Fruit fly (Drosophila melanogaster): ENCODE results near the gene ush.

The ush gene

DNA sequence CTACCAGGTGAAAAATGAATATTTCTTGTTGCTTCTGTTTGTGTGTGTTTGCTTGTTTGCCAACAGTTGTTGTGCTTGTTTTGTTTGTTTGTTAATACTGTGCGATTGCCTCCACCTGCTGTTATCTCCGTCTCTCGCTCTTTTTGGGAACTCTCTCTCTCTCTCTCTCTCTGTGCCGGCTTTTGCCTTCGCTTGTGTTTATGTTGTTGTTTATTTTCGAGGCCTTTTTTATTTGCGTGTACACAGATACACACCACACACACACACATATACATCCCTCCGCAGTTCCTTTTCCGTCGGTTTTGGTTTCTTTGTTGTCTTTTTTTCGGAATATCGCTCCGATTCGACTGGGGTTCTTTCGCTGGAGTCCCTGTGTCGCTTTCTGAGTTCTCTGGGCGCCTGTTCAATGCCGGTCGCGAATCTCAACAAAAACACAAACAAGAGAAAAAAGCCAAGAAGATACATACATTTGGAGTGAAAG is 34.6 kb downstream of the ush start (continued):
- TF ChIP-seq dmrt99B (tag; optimal IDR thresholded peaks at IDR 0.05), result peak; percentile 48
- no peak for TF ChIP-seq Rx (GFP tag; IDR thresholded peaks at IDR 0.05)
- TF ChIP-seq pita (GFP tag; optimal IDR thresholded peaks at IDR 0.05), result no peak
- TF ChIP-seq bcd (GFP tag; optimal IDR thresholded peaks at IDR 0.05), result peak; percentile 67
- no peak for TF ChIP-seq Gug (GFP tag; IDR thresholded peaks at IDR 0.05)
- no peak for TF ChIP-seq CG7372 (GFP tag; IDR thresholded peaks at IDR 0.05)
- TF ChIP-seq kah (GFP tag; optimal IDR thresholded peaks at IDR 0.05), result peak; percentile 68
- no peak for TF ChIP-seq fd3F (GFP tag; optimal IDR thresholded peaks at IDR 0.05)
- no peak for TF ChIP-seq D19B (GFP tag; optimal IDR thresholded peaks at IDR 0.05)
- peak; percentile 73 for TF ChIP-seq CG1603 (tag; optimal IDR thresholded peaks at IDR 0.05)
- peak; percentile 28 for TF ChIP-seq sug (tag; optimal IDR thresholded peaks at IDR 0.05)
- TF ChIP-seq bsh (GFP tag; optimal IDR thresholded peaks at IDR 0.05), result peak; percentile 74 to 84
- peak; percentile 23 for TF ChIP-seq CG13775 (GFP tag; optimal IDR thresholded peaks at IDR 0.05)
- peak; percentile 74 for TF ChIP-seq BtbVII (GFP tag; optimal IDR thresholded peaks at IDR 0.05)
- peak; percentile 1 for TF ChIP-seq CG4617 (GFP tag; optimal IDR thresholded peaks at IDR 0.05; ENCODE audit: borderline replicate concordance)
- TF ChIP-seq ase (GFP tag; IDR thresholded peaks at IDR 0.05), result no peak
- TF ChIP-seq CG34376 (GFP tag; optimal IDR thresholded peaks at IDR 0.05), result no peak
- no peak for TF ChIP-seq Ptx1 (GFP tag; IDR thresholded peaks at IDR 0.05)
- TF ChIP-seq CG4707 (GFP tag; optimal IDR thresholded peaks at IDR 0.05), result peak; percentile 47
- TF ChIP-seq Camta (GFP tag; optimal IDR thresholded peaks at IDR 0.05), result peak; percentile 72
- TF ChIP-seq al (GFP tag; IDR thresholded peaks at IDR 0.05), result no peak
- no peak for TF ChIP-seq gfzf (GFP tag; optimal IDR thresholded peaks at IDR 0.05)
- peak; percentile 43; the same call in 1 of the 2 replicates for TF ChIP-seq CG10321 (GFP tag; IDR thresholded peaks at IDR 0.05)
- peak; percentile 40 for TF ChIP-seq Drgx (GFP tag; IDR thresholded peaks at IDR 0.05)
- TF ChIP-seq CG3163 (GFP tag; optimal IDR thresholded peaks at IDR 0.05), result peak; percentile 66
- TF ChIP-seq CG4730 (GFP tag; IDR thresholded peaks at IDR 0.05), result 0 out of 2 replicates have a peak, but pooled peaks have one; percentile 18
- peak; percentile 29 for TF ChIP-seq CG10274 (GFP tag; optimal IDR thresholded peaks at IDR 0.05)
- TF ChIP-seq hb (GFP tag; IDR thresholded peaks at IDR 0.05; ENCODE audit: partially characterized antibody), result no peak
- TF ChIP-seq CG8944 (GFP tag; optimal IDR thresholded peaks at IDR 0.05), result peak; percentile 31
- TF ChIP-seq Mad (GFP tag; optimal IDR thresholded peaks at IDR 0.05), result no peak
- TF ChIP-seq CG13123 (GFP tag; optimal IDR thresholded peaks at IDR 0.05), result peak; percentile 70
- TF ChIP-seq CG12942 (GFP tag; optimal IDR thresholded peaks at IDR 0.05), result peak; percentile 50
- TF ChIP-seq CG17359 (tag; optimal IDR thresholded peaks at IDR 0.05), result peak; percentile 74
- TF ChIP-seq Atf3 (GFP tag; optimal IDR thresholded peaks at IDR 0.05), result peak; percentile 69
- peak; percentile 51 for TF ChIP-seq CG17385 (GFP tag; optimal IDR thresholded peaks at IDR 0.05)
- TF ChIP-seq tin (GFP tag; optimal IDR thresholded peaks at IDR 0.05), result peak; percentile 28
- TF ChIP-seq dm (GFP tag; optimal IDR thresholded peaks at IDR 0.05), result peak; percentile 45
- no peak for TF ChIP-seq mam (GFP tag; optimal IDR thresholded peaks at IDR 0.05)
- TF ChIP-seq gem (tag; optimal IDR thresholded peaks at IDR 0.05), result peak; percentile 76
- no peak for TF ChIP-seq gsb (GFP tag; IDR thresholded peaks at IDR 0.05)
- peak; percentile 66 for TF ChIP-seq btn (GFP tag; optimal IDR thresholded peaks at IDR 0.05)
- no peak for TF ChIP-seq CG11560 (tag; IDR thresholded peaks at IDR 0.05)
- TF ChIP-seq CG34422 (GFP tag; IDR thresholded peaks at IDR 0.05), result peak; percentile 81; the same call in 1 of the 3 replicates
- TF ChIP-seq Abd-B (GFP tag; optimal IDR thresholded peaks at IDR 0.05), result no peak
- TF ChIP-seq CG15696 (tag; optimal IDR thresholded peaks at IDR 0.05), result peak; percentile 94
- no peak for TF ChIP-seq Bgb (GFP tag; IDR thresholded peaks at IDR 0.05; ENCODE audit: partially characterized antibody)
- TF ChIP-seq disco-r (GFP tag; optimal IDR thresholded peaks at IDR 0.05), result peak; percentile 61
- TF ChIP-seq CG30403 (GFP tag; optimal IDR thresholded peaks at IDR 0.05), result no peak
- TF ChIP-seq CG6272 (GFP tag; IDR thresholded peaks at IDR 0.05), result no peak
- no peak for TF ChIP-seq CG17912 (GFP tag; optimal IDR thresholded peaks at IDR 0.05)
- TF ChIP-seq Myb (GFP tag; optimal IDR thresholded peaks at IDR 0.05), result peak; percentile 32

All from whole organism, embryonic.